Fruit fly (Drosophila melanogaster) whole organism, embryonic: ENCODE data around the gene sordd2.

ENCODE experiments used
- Adf1 ChIP-seq: fragments of 200-800 bp; sonication (Bioruptor generic); IDR thresholded peaks from 2 replicates; pipeline ENCODE4 v1.3.6; 2022; ENCODE audit warnings: missing biosample characterization, missing genetic modification characterization
- Atf3 ChIP-seq: fragments of 200-800 bp; sonication (Bioruptor generic); optimal IDR thresholded peaks from 3 replicates; lab custom pipeline; 2016; ENCODE audit warnings: missing biosample characterization, missing genetic modification characterization
- CG10565 ChIP-seq: fragments of 200-800 bp; sonication (Bioruptor generic); optimal IDR thresholded peaks from 3 replicates; lab custom pipeline; 2016; ENCODE audit warnings: missing biosample characterization, mild to moderate bottlenecking, missing genetic modification characterization
- CG12071 ChIP-seq: fragments of 200-800 bp; sonication (Bioruptor generic); optimal IDR thresholded peaks from 3 replicates; lab custom pipeline; 2018; ENCODE audit warnings: missing biosample characterization, mild to moderate bottlenecking, missing genetic modification characterization
- CG12299 ChIP-seq: fragments of 200-800 bp; sonication (Bioruptor generic); optimal IDR thresholded peaks from 2 replicates; lab custom pipeline; 2018; ENCODE audit warnings: missing biosample characterization, mild to moderate bottlenecking, missing genetic modification characterization
- CG15514 ChIP-seq: fragments of 200-800 bp; sonication (Bioruptor generic); optimal IDR thresholded peaks from 3 replicates; lab custom pipeline; 2017; ENCODE audit warnings: missing biosample characterization, missing genetic modification characterization, mild to moderate bottlenecking, moderate library complexity, missing genetic modification reagents
- CG16863 ChIP-seq: fragments of 200-800 bp; sonication (Bioruptor generic); optimal IDR thresholded peaks from 3 replicates; lab custom pipeline; 2016; ENCODE audit warnings: missing biosample characterization, missing genetic modification characterization
- CG17802 ChIP-seq: fragments of 200-800 bp; sonication (Bioruptor generic); optimal IDR thresholded peaks from 2 replicates; lab custom pipeline; 2018; ENCODE audit warnings: missing biosample characterization, mild to moderate bottlenecking, missing genetic modification characterization, moderate library complexity
- CG2129 ChIP-seq: fragments of 200-800 bp; sonication (Bioruptor generic); IDR thresholded peaks from 2 replicates; pipeline ENCODE4 v1.3.6; 2022; ENCODE audit warnings: missing biosample characterization, missing genetic modification characterization; ENCODE audit not compliant: partially characterized antibody
- CG30431 ChIP-seq: fragments of 200-800 bp; sonication (Bioruptor generic); optimal IDR thresholded peaks from 2 replicates; lab custom pipeline; 2017; ENCODE audit warnings: missing biosample characterization, missing genetic modification characterization
- CG32532 ChIP-seq: fragments of 200-800 bp; sonication (Bioruptor generic); IDR thresholded peaks from 2 replicates; pipeline ENCODE4 v1.3.6; 2022; ENCODE audit warnings: missing biosample characterization, missing genetic modification characterization
- CG4617 ChIP-seq: fragments of 200-800 bp; sonication (Bioruptor generic); optimal IDR thresholded peaks from 3 replicates; lab custom pipeline; 2016; ENCODE audit warnings: missing biosample characterization, missing genetic modification characterization, borderline replicate concordance
- CG8388 ChIP-seq: fragments of 200-800 bp; sonication (Bioruptor generic); optimal IDR thresholded peaks from 2 replicates; lab custom pipeline; 2019; ENCODE audit warnings: missing biosample characterization, mild to moderate bottlenecking, missing genetic modification characterization, moderate library complexity
- CG8765 ChIP-seq: fragments of 200-800 bp; sonication (Bioruptor generic); IDR thresholded peaks from 2 replicates; pipeline ENCODE4 v1.3.6; 2022; ENCODE audit warnings: missing biosample characterization, missing genetic modification characterization
- CG9932 ChIP-seq: fragments of 200-800 bp; sonication (Bioruptor generic); IDR thresholded peaks from 2 replicates; pipeline ENCODE4 v1.3.6; 2022; ENCODE audit warnings: missing biosample characterization, missing genetic modification characterization
- CoRest ChIP-seq: fragments of 200-800 bp; sonication (Bioruptor generic); optimal IDR thresholded peaks from 3 replicates; lab custom pipeline; 2018; ENCODE audit warnings: missing biosample characterization, mild to moderate bottlenecking, missing genetic modification characterization, moderate library complexity
- D19B ChIP-seq: fragments of 200-800 bp; sonication (Bioruptor generic); optimal IDR thresholded peaks from 2 replicates; lab custom pipeline; 2017; ENCODE audit warnings: missing biosample characterization, mild to moderate bottlenecking, missing genetic modification characterization
- Deaf1 ChIP-seq: fragments of 200-800 bp; optimal IDR thresholded peaks from 3 replicates; lab custom pipeline; 2019; ENCODE audit warnings: missing biosample characterization, mild to moderate bottlenecking, missing genetic modification characterization, moderate library complexity
- Dfd ChIP-seq, 2 experiments: fragments of >200 bp; optimal IDR thresholded peaks; 2 replicates each; lab custom pipeline; 2017; ENCODE audit warnings: missing biosample characterization in 2 of 2, missing genetic modification characterization in 2 of 2
- Dip3 ChIP-seq: fragments of 200-800 bp; sonication (Bioruptor generic); optimal IDR thresholded peaks from 3 replicates; lab custom pipeline; 2016; ENCODE audit warnings: missing biosample characterization, missing genetic modification characterization
- Ets97D ChIP-seq: fragments of 200-800 bp; sonication (Bioruptor generic); optimal IDR thresholded peaks from 3 replicates; lab custom pipeline; 2016; ENCODE audit warnings: missing biosample characterization, missing genetic modification characterization
- Fer1 ChIP-seq: fragments of 200-800 bp; sonication (Bioruptor generic); optimal IDR thresholded peaks from 2 replicates; lab custom pipeline; 2017; ENCODE audit warnings: missing biosample characterization, mild to moderate bottlenecking, missing genetic modification characterization
- Gug ChIP-seq: fragments of 200-800 bp; sonication (Bioruptor generic); IDR thresholded peaks from 4 replicates; pipeline ENCODE4 v1.3.6; 2022; ENCODE audit warnings: missing biosample characterization, missing genetic modification characterization
- H15 ChIP-seq: fragments of 200-800 bp; sonication (Bioruptor generic); IDR thresholded peaks from 3 replicates; pipeline ENCODE4 v1.3.6; 2022; ENCODE audit warnings: missing biosample characterization, missing genetic modification characterization
- Hr78 ChIP-seq, 2 experiments: fragments of 200-800 bp in 1 of 2; fragments of >200 bp in 1 of 2; sonication (Bioruptor generic) in 1 of 2; optimal IDR thresholded peaks; 2 replicates each; lab custom pipeline; 2017 to 2019; ENCODE audit warnings: missing biosample characterization in 2 of 2, missing genetic modification characterization in 2 of 2, mild to moderate bottlenecking in 1 of 2, moderate library complexity in 1 of 2
- Kr ChIP-seq: fragments of 200-800 bp; sonication (Bioruptor generic); optimal IDR thresholded peaks from 2 replicates; lab custom pipeline; 2017; ENCODE audit warnings: missing biosample characterization, mild to moderate bottlenecking, missing genetic modification characterization
- Lim3 ChIP-seq: fragments of 200-800 bp; sonication (Bioruptor generic); IDR thresholded peaks from 2 replicates; pipeline ENCODE4 v1.3.6; 2022; ENCODE audit warnings: missing biosample characterization, missing genetic modification characterization
- Mes4 ChIP-seq: fragments of 200-800 bp; sonication (Bioruptor generic); optimal IDR thresholded peaks from 2 replicates; lab custom pipeline; 2016; ENCODE audit warnings: missing biosample characterization, missing genetic modification characterization
- Nf-YB ChIP-seq: fragments of 200-800 bp; sonication (Bioruptor generic); optimal IDR thresholded peaks from 3 replicates; lab custom pipeline; 2019; ENCODE audit warnings: missing biosample characterization, mild to moderate bottlenecking, missing genetic modification characterization, moderate library complexity
- Pdp1 ChIP-seq, 2 experiments: fragments of 200-800 bp; sonication (Bioruptor generic); optimal IDR thresholded peaks; 3 replicates each; lab custom pipeline; 2016; ENCODE audit warnings: missing biosample characterization in 2 of 2, missing genetic modification characterization in 2 of 2, mild to moderate bottlenecking in 1 of 2, moderate library complexity in 1 of 2
- Poxn ChIP-seq: fragments of 200-800 bp; sonication (Bioruptor generic); IDR thresholded peaks from 2 replicates; pipeline ENCODE4 v1.3.6; 2022; ENCODE audit warnings: missing biosample characterization, missing genetic modification characterization
- Rx ChIP-seq: fragments of 200-800 bp; sonication (Bioruptor generic); IDR thresholded peaks from 2 replicates; pipeline ENCODE4 v1.3.6; 2022; ENCODE audit warnings: missing biosample characterization, missing genetic modification characterization
- Ssrp ChIP-seq: fragments of 200-800 bp; sonication (Bioruptor generic); optimal IDR thresholded peaks from 2 replicates; lab custom pipeline; 2018; ENCODE audit warnings: missing biosample characterization, mild to moderate bottlenecking, missing genetic modification characterization, moderate library complexity
- corto ChIP-seq: fragments of 200-800 bp; sonication (Bioruptor generic); optimal IDR thresholded peaks from 2 replicates; lab custom pipeline; 2016; ENCODE audit warnings: missing biosample characterization, mild to moderate bottlenecking, missing genetic modification characterization, moderate library complexity
- crol ChIP-seq: fragments of 200-800 bp; sonication (Bioruptor generic); IDR thresholded peaks from 2 replicates; pipeline ENCODE4 v1.3.6; 2022; ENCODE audit warnings: missing biosample characterization, missing genetic modification characterization
- dpn ChIP-seq, 2 experiments: fragments of 200-800 bp; sonication (Bioruptor generic); optimal IDR thresholded peaks; 3 replicates each; lab custom pipeline; 2016; ENCODE audit warnings: missing biosample characterization in 2 of 2, missing genetic modification characterization in 2 of 2
- fd64A ChIP-seq: fragments of 200-800 bp; sonication (Bioruptor generic); optimal IDR thresholded peaks from 3 replicates; lab custom pipeline; 2018; ENCODE audit warnings: missing biosample characterization, mild to moderate bottlenecking, missing genetic modification characterization
- gcm ChIP-seq: fragments of 200-800 bp; sonication (Bioruptor generic); optimal IDR thresholded peaks from 2 replicates; lab custom pipeline; 2019; ENCODE audit warnings: missing biosample characterization, mild to moderate bottlenecking, missing genetic modification characterization, moderate library complexity
- kah ChIP-seq: fragments of 200-800 bp; sonication (Bioruptor generic); optimal IDR thresholded peaks from 2 replicates; lab custom pipeline; 2018; ENCODE audit warnings: missing biosample characterization, mild to moderate bottlenecking, missing genetic modification characterization
- onecut ChIP-seq: fragments of 200-800 bp; sonication (Bioruptor generic); IDR thresholded peaks from 2 replicates; pipeline ENCODE4 v1.3.6; 2022; ENCODE audit warnings: missing biosample characterization, missing genetic modification characterization
- pfk ChIP-seq: fragments of 200-800 bp; sonication (Bioruptor generic); optimal IDR thresholded peaks from 2 replicates; lab custom pipeline; 2018; ENCODE audit warnings: missing biosample characterization, mild to moderate bottlenecking, missing genetic modification characterization, moderate library complexity
- prd ChIP-seq, 3 experiments: fragments of >200 bp in 2 of 3; fragments of 200-800 bp in 1 of 3; sonication (Bioruptor generic) in 1 of 3; optimal IDR thresholded peaks in 2 of 3; IDR thresholded peaks in 1 of 3; 2 replicates in 2 of 3; 3 replicates in 1 of 3; pipeline versions ENCODE4 v1.3.6 to Lab custom; 2017 to 2022; ENCODE audit warnings: missing biosample characterization in 1 of 3, missing genetic modification characterization in 1 of 3
- sisA ChIP-seq: fragments of 200-800 bp; sonication (Bioruptor generic); IDR thresholded peaks from 2 replicates; pipeline ENCODE4 v1.3.6; 2022; ENCODE audit warnings: missing biosample characterization, missing genetic modification characterization
- slbo ChIP-seq: fragments of 200-800 bp; sonication (Bioruptor generic); IDR thresholded peaks from 2 replicates; pipeline ENCODE4 v1.3.6; 2022; ENCODE audit warnings: missing biosample characterization, missing genetic modification characterization
- slp2 ChIP-seq: fragments of 200-800 bp; sonication (Bioruptor generic); optimal IDR thresholded peaks from 2 replicates; lab custom pipeline; 2016; ENCODE audit warnings: missing biosample characterization, missing genetic modification characterization
- toy ChIP-seq: fragments of 200-800 bp; sonication (Bioruptor generic); IDR thresholded peaks from 2 replicates; pipeline ENCODE4 v1.3.6; 2022; ENCODE audit warnings: missing biosample characterization, missing genetic modification characterization
- yki ChIP-seq: fragments of >200 bp; optimal IDR thresholded peaks from 3 replicates; lab custom pipeline; 2018
- zf30C ChIP-seq: fragments of 200-800 bp; sonication (Bioruptor generic); optimal IDR thresholded peaks from 3 replicates; lab custom pipeline; 2018; ENCODE audit warnings: missing biosample characterization, mild to moderate bottlenecking, missing genetic modification characterization

sordd2 gene

dm6 chrX:15811666-15812614 is 13.0 kb upstream of the sordd2 start (continued):
- TF ChIP-seq Lim3 (no peak), Ssrp (no peak), prd (optimal IDR thresholded peaks at IDR 0.05; lab: Kevin White, UChicago) (no peak), prd (GFP tag; IDR thresholded peaks at IDR 0.05; lab: Robert Waterston, UW) (0 out of 3 replicates have a peak, but pooled peaks have one; percentile 16), Kr (peak; percentile 42), Dip3 (GFP tag; lab: Kevin White, UChicago) (no peak), CoRest (no peak), H15 (GFP tag; lab: Robert Waterston, UW) (no peak), Atf3 (GFP tag; lab: Kevin White, UChicago) (no peak), yki (lab: Kevin White, UChicago) (peak; percentile 98), Poxn (no peak), gcm (peak; percentile 19), CG16863 (GFP tag; lab: Kevin White, UChicago) (no peak), kah (GFP tag; lab: Kevin White, UChicago) (no peak), toy (GFP tag; lab: Robert Waterston, UW) (no peak), CG8765 (GFP tag; lab: Robert Waterston, UW) (0 out of 2 replicates have a peak, but pooled peaks have one; percentile 26), corto (GFP tag; lab: Kevin White, UChicago) (peak; percentile 54), CG12299 (tag; lab: Kevin White, UChicago) (no peak), Hr78 (GFP tag; optimal IDR thresholded peaks at IDR 0.05; lab: Kevin White, UChicago) (peak in 1 of 2 experiments; percentile 21), Rx (GFP tag; lab: Robert Waterston, UW) (no peak), slp2 (GFP tag; lab: Kevin White, UChicago) (no peak), CG9932 (GFP tag; lab: Robert Waterston, UW) (peak; percentile 34; the same call in 1 of the 2 replicates), sisA (GFP tag; lab: Robert Waterston, UW) (no peak), CG10565 (GFP tag; lab: Kevin White, UChicago) (no peak), onecut (GFP tag; lab: Robert Waterston, UW) (peak; percentile 67), crol (peak; percentile 88), D19B (GFP tag; lab: Kevin White, UChicago) (no peak), CG2129 (GFP tag; lab: Robert Waterston, UW) (0 out of 2 replicates have a peak, but pooled peaks have one; percentile 13), Fer1 (GFP tag; lab: Kevin White, UChicago) (peak; percentile 12), CG17802 (no peak), Mes4 (GFP tag; lab: Kevin White, UChicago) (no peak), Adf1 (GFP tag; lab: Robert Waterston, UW) (peak; percentile 90), CG30431 (GFP tag; lab: Kevin White, UChicago) (no peak), dpn (GFP tag; optimal IDR thresholded peaks at IDR 0.05; lab: Kevin White, UChicago) (no peak), pfk (GFP tag; lab: Kevin White, UChicago) (no peak), CG8388 (GFP tag; lab: Kevin White, UChicago) (no peak), Deaf1 (peak; percentile 51), CG15514 (GFP tag; lab: Kevin White, UChicago) (peak; percentile 30), CG12071 (GFP tag; lab: Kevin White, UChicago) (no peak), Pdp1 (GFP tag; optimal IDR thresholded peaks at IDR 0.05; lab: Kevin White, UChicago) (peak in 1 of 2 experiments; percentile 31), Gug (GFP tag; lab: Robert Waterston, UW) (no peak), Ets97D (GFP tag; lab: Kevin White, UChicago) (no peak), CG32532 (GFP tag; lab: Robert Waterston, UW) (peak; percentile 62; the same call in 1 of the 2 replicates), zf30C (peak; percentile 26), Dfd (GFP tag; optimal IDR thresholded peaks at IDR 0.05; lab: Kevin White, UChicago) (peak in 1 of 2 experiments; percentile 37), slbo (GFP tag; lab: Robert Waterston, UW) (no peak), CG4617 (GFP tag; lab: Kevin White, UChicago) (no peak), fd64A (no peak), Nf-YB (peak; percentile 13)
